Worm (Caenorhabditis elegans) whole organism, L4 larva: ENCODE measurements around the gene F54E7.6.

ENCODE experiments used
- D1046.2 ChIP-seq: fragments of 200-800 bp; sonication (Bioruptor generic); IDR thresholded peaks from 2 replicates; pipeline ENCODE4 v1.3.6; 2022; ENCODE audit warnings: missing genetic modification characterization, missing compliant biosample characterization
- F10B5.3 ChIP-seq: sonication (generic microtip); optimal IDR thresholded peaks from 2 replicates; lab custom pipeline; 2016; ENCODE audit warnings: mild to moderate bottlenecking, missing genetic modification characterization, missing compliant biosample characterization
- F26F4.8 ChIP-seq: fragments of 200-800 bp; sonication (Bioruptor generic); conservative IDR thresholded peaks from 2 replicates; pipeline ENCODE4 v1.3.6; 2022; ENCODE audit warnings: missing genetic modification characterization, missing compliant biosample characterization
- F49E8.2 ChIP-seq: sonication (generic microtip); optimal IDR thresholded peaks from 2 replicates; lab custom pipeline; 2016; ENCODE audit warnings: missing compliant biosample characterization, mild to moderate bottlenecking, missing genetic modification characterization, borderline replicate concordance
- R02D3.7 ChIP-seq: fragments of 150-350 bp; sonication (generic microtip); optimal IDR thresholded peaks from 3 replicates; lab custom pipeline; 2014; ENCODE audit warnings: missing biosample characterization, missing genetic modification characterization
- T20F7.1 ChIP-seq: fragments of 200-800 bp; sonication (Bioruptor generic); optimal IDR thresholded peaks from 2 replicates; lab custom pipeline; 2018; ENCODE audit warnings: mild to moderate bottlenecking, missing genetic modification characterization, missing compliant biosample characterization
- Y105C5A.15 ChIP-seq: fragments of 200-800 bp; sonication (Bioruptor generic); IDR thresholded peaks from 2 replicates; pipeline ENCODE4 v1.3.6; 2022; ENCODE audit warnings: missing genetic modification characterization, missing compliant biosample characterization
- Y5F2A.4 ChIP-seq: fragments of 200-800 bp; sonication (Bioruptor generic); optimal IDR thresholded peaks from 2 replicates; lab custom pipeline; 2018; ENCODE audit warnings: mild to moderate bottlenecking, missing genetic modification characterization, missing compliant biosample characterization
- Y75B8A.6 ChIP-seq: fragments of 200-800 bp; sonication (Bioruptor generic); IDR thresholded peaks from 2 replicates; pipeline ENCODE4 v1.3.6; 2022; ENCODE audit warnings: missing genetic modification reagents, missing genetic modification characterization, missing compliant biosample characterization
- ZK337.2 ChIP-seq: fragments of 200-800 bp; sonication (Bioruptor generic); IDR thresholded peaks from 2 replicates; pipeline ENCODE4 v1.3.6; 2022; ENCODE audit warnings: missing genetic modification reagents, missing genetic modification characterization, missing compliant biosample characterization
- ZK546.5 ChIP-seq, 2 experiments: sonication (generic microtip); optimal IDR thresholded peaks; 2 replicates each; lab custom pipeline; 2017; ENCODE audit warnings: missing biosample characterization in 2 of 2, missing genetic modification characterization in 2 of 2
- aly-2 ChIP-seq: sonication (generic microtip); optimal IDR thresholded peaks from 2 replicates; lab custom pipeline; 2018; ENCODE audit warnings: missing biosample characterization, missing genetic modification characterization
- ceh-20 ChIP-seq: fragments of 200-800 bp; sonication (Bioruptor generic); IDR thresholded peaks from 2 replicates; pipeline ENCODE4 v1.3.6; 2022; ENCODE audit warnings: missing genetic modification reagents, missing genetic modification characterization, missing compliant biosample characterization
- ceh-62 ChIP-seq: sonication (generic microtip); optimal IDR thresholded peaks from 2 replicates; lab custom pipeline; 2017; ENCODE audit warnings: missing biosample characterization, missing genetic modification characterization
- ceh-82 ChIP-seq: sonication (generic microtip); optimal IDR thresholded peaks from 2 replicates; lab custom pipeline; 2017; ENCODE audit warnings: missing biosample characterization, missing genetic modification characterization
- cey-2 ChIP-seq: sonication (generic microtip); optimal IDR thresholded peaks from 3 replicates; lab custom pipeline; 2017; ENCODE audit warnings: missing genetic modification characterization, mild to moderate bottlenecking, missing compliant biosample characterization, antibody characterized with exemption, borderline replicate concordance; ENCODE audit not compliant: insufficient read depth
- daf-12 ChIP-seq: fragments of 150-350 bp; optimal IDR thresholded peaks from 2 replicates; lab custom pipeline; 2014; ENCODE audit warnings: missing biosample characterization, missing genetic modification reagents, missing genetic modification characterization
- daf-16 ChIP-seq, 3 experiments: sonication (generic microtip); optimal IDR thresholded peaks; 2 replicates each; lab custom pipeline; 2016 to 2017; ENCODE audit warnings: missing genetic modification characterization in 3 of 3, missing genetic modification reagents in 3 of 3, mild to moderate bottlenecking in 2 of 3, missing compliant biosample characterization in 2 of 3, missing biosample characterization in 1 of 3, moderate library complexity in 1 of 3
- dve-1 ChIP-seq: sonication (generic microtip); optimal IDR thresholded peaks from 2 replicates; lab custom pipeline; 2017; ENCODE audit warnings: antibody characterized with exemption, mild to moderate bottlenecking, missing genetic modification characterization, missing compliant biosample characterization; ENCODE audit not compliant: insufficient read depth
- gei-8 ChIP-seq: fragments of 200-800 bp; sonication (Bioruptor generic); optimal IDR thresholded peaks from 2 replicates; lab custom pipeline; 2018; ENCODE audit warnings: mild to moderate bottlenecking, missing genetic modification characterization, missing compliant biosample characterization
- hmg-1.1 ChIP-seq: fragments of 200-800 bp; sonication (Bioruptor generic); IDR thresholded peaks from 2 replicates; pipeline ENCODE4 v1.3.6; 2022; ENCODE audit warnings: missing genetic modification reagents, missing genetic modification characterization, missing compliant biosample characterization
- jun-1 ChIP-seq: fragments of 150-350 bp; optimal IDR thresholded peaks from 2 replicates; lab custom pipeline; 2014; ENCODE audit warnings: missing biosample characterization, missing genetic modification reagents, missing genetic modification characterization
- lin-39 ChIP-seq: fragments of 150-350 bp; optimal IDR thresholded peaks from 2 replicates; lab custom pipeline; 2014; ENCODE audit warnings: missing biosample characterization, missing genetic modification reagents, missing genetic modification characterization
- lsy-2 ChIP-seq, 2 experiments: fragments of 150-350 bp in 1 of 2; sonication (generic microtip) in 1 of 2; optimal IDR thresholded peaks; 2 replicates each; lab custom pipeline; 2014 to 2017; ENCODE audit warnings: missing biosample characterization in 2 of 2, missing genetic modification characterization in 2 of 2
- madf-5 ChIP-seq, 2 experiments: fragments of 200-800 bp; sonication (Bioruptor generic); IDR thresholded peaks; 2 replicates each; pipeline ENCODE4 v1.3.6; 2022; ENCODE audit warnings: missing compliant biosample characterization in 2 of 2, missing genetic modification characterization in 2 of 2
- madf-9 ChIP-seq: fragments of 200-800 bp; sonication (Bioruptor generic); conservative IDR thresholded peaks from 2 replicates; pipeline ENCODE4 v1.3.6; 2022; ENCODE audit warnings: missing genetic modification reagents, missing genetic modification characterization, missing compliant biosample characterization
- mdl-1 ChIP-seq, 2 experiments: fragments of 150-350 bp in 1 of 2; sonication (generic microtip) in 1 of 2; optimal IDR thresholded peaks; 2 replicates each; lab custom pipeline; 2014 to 2017; ENCODE audit warnings: missing biosample characterization in 2 of 2, missing genetic modification characterization in 2 of 2
- mes-2 ChIP-seq: sonication (generic microtip); optimal IDR thresholded peaks from 2 replicates; lab custom pipeline; 2016; ENCODE audit warnings: missing genotype, mild to moderate bottlenecking, missing genetic modification characterization, missing compliant biosample characterization; ENCODE audit not compliant: poor library complexity, severe bottlenecking
- nhr-102 ChIP-seq: sonication (generic microtip); optimal IDR thresholded peaks from 2 replicates; lab custom pipeline; 2016; ENCODE audit warnings: mild to moderate bottlenecking, missing genetic modification characterization, moderate library complexity, missing compliant biosample characterization
- nhr-111 ChIP-seq: fragments of 200-800 bp; sonication (Bioruptor generic); optimal IDR thresholded peaks from 2 replicates; lab custom pipeline; 2018; ENCODE audit warnings: mild to moderate bottlenecking, missing genetic modification characterization, missing compliant biosample characterization
- nhr-237 ChIP-seq: sonication (generic microtip); optimal IDR thresholded peaks from 2 replicates; lab custom pipeline; 2017; ENCODE audit warnings: missing biosample characterization, missing genetic modification characterization
- nhr-28 ChIP-seq: fragments of 150-350 bp; optimal IDR thresholded peaks from 2 replicates; lab custom pipeline; 2014; ENCODE audit warnings: missing biosample characterization, missing genetic modification characterization
- nhr-41 ChIP-seq: fragments of 200-800 bp; sonication (Bioruptor generic); IDR thresholded peaks from 2 replicates; pipeline ENCODE4 v1.3.6; 2022; ENCODE audit warnings: missing genetic modification reagents, missing genetic modification characterization, missing compliant biosample characterization
- nhr-42 ChIP-seq: fragments of 200-800 bp; sonication (Bioruptor generic); IDR thresholded peaks from 2 replicates; pipeline ENCODE4 v1.3.6; 2022; ENCODE audit warnings: missing genetic modification characterization, missing compliant biosample characterization
- nhr-48 ChIP-seq: sonication (generic microtip); optimal IDR thresholded peaks from 2 replicates; lab custom pipeline; 2016; ENCODE audit warnings: mild to moderate bottlenecking, missing genetic modification characterization, missing compliant biosample characterization
- nhr-6 ChIP-seq: fragments of 150-350 bp; optimal IDR thresholded peaks from 2 replicates; lab custom pipeline; 2014; ENCODE audit warnings: missing biosample characterization, missing genetic modification characterization
- nhr-76 ChIP-seq: fragments of 150-350 bp; optimal IDR thresholded peaks from 2 replicates; lab custom pipeline; 2014; ENCODE audit warnings: missing biosample characterization, missing genetic modification characterization
- nhr-77 ChIP-seq: fragments of 150-350 bp; optimal IDR thresholded peaks from 2 replicates; lab custom pipeline; 2014; ENCODE audit warnings: missing biosample characterization, missing genetic modification characterization
- pha-4 ChIP-seq, 2 experiments: fragments of 150-350 bp in 1 of 2; fragments of 200-800 bp in 1 of 2; sonication (Bioruptor generic) in 1 of 2; IDR thresholded peaks in 1 of 2; optimal IDR thresholded peaks in 1 of 2; 2 replicates each; pipeline versions ENCODE4 v1.3.6 to Lab custom; 2014 to 2022; ENCODE audit warnings: missing genetic modification characterization in 2 of 2, missing genetic modification reagents in 2 of 2, missing biosample characterization in 1 of 2, missing compliant biosample characterization in 1 of 2
- php-3 ChIP-seq: fragments of 200-800 bp; sonication (Bioruptor generic); IDR thresholded peaks from 2 replicates; pipeline ENCODE4 v1.3.6; 2022; ENCODE audit warnings: missing genetic modification reagents, missing genetic modification characterization, missing compliant biosample characterization
- set-16 ChIP-seq: fragments of 200-800 bp; sonication (Bioruptor generic); IDR thresholded peaks from 2 replicates; pipeline ENCODE4 v1.3.6; 2022; ENCODE audit warnings: missing genetic modification reagents, missing genetic modification characterization, missing compliant biosample characterization
- snpc-1.2 ChIP-seq: fragments of 200-800 bp; sonication (Bioruptor generic); IDR thresholded peaks from 2 replicates; pipeline ENCODE4 v1.3.6; 2022; ENCODE audit warnings: missing genetic modification reagents, missing genetic modification characterization, missing compliant biosample characterization
- snpc-4 ChIP-seq: fragments of 150-350 bp; optimal IDR thresholded peaks from 2 replicates; lab custom pipeline; 2014; ENCODE audit warnings: missing biosample characterization, missing genetic modification characterization
- tag-97 ChIP-seq: fragments of 200-800 bp; sonication (Bioruptor generic); IDR thresholded peaks from 2 replicates; pipeline ENCODE4 v1.3.6; 2022; ENCODE audit warnings: missing genetic modification characterization, missing compliant biosample characterization
- unc-130 ChIP-seq: sonication (generic microtip); optimal IDR thresholded peaks from 2 replicates; lab custom pipeline; 2016; ENCODE audit warnings: missing genetic modification reagents, missing genetic modification characterization, missing compliant biosample characterization
- unc-39 ChIP-seq: sonication (generic microtip); optimal IDR thresholded peaks from 2 replicates; lab custom pipeline; 2017; ENCODE audit warnings: missing biosample characterization, missing genetic modification characterization
- zag-1 ChIP-seq: fragments of 150-350 bp; optimal IDR thresholded peaks from 2 replicates; lab custom pipeline; 2014; ENCODE audit warnings: missing biosample characterization, missing genetic modification characterization
- zfp-2 ChIP-seq: sonication (generic microtip); optimal IDR thresholded peaks from 2 replicates; lab custom pipeline; 2016; ENCODE audit warnings: mild to moderate bottlenecking, missing genetic modification characterization, missing compliant biosample characterization
- zip-2 ChIP-seq: fragments of 150-350 bp; optimal IDR thresholded peaks from 2 replicates; lab custom pipeline; 2014; ENCODE audit warnings: missing biosample characterization, missing genetic modification characterization
- ztf-11 ChIP-seq: fragments of 150-350 bp; optimal IDR thresholded peaks from 2 replicates; lab custom pipeline; 2014; ENCODE audit warnings: missing biosample characterization, missing genetic modification characterization

The F54E7.6 gene

DNA sequence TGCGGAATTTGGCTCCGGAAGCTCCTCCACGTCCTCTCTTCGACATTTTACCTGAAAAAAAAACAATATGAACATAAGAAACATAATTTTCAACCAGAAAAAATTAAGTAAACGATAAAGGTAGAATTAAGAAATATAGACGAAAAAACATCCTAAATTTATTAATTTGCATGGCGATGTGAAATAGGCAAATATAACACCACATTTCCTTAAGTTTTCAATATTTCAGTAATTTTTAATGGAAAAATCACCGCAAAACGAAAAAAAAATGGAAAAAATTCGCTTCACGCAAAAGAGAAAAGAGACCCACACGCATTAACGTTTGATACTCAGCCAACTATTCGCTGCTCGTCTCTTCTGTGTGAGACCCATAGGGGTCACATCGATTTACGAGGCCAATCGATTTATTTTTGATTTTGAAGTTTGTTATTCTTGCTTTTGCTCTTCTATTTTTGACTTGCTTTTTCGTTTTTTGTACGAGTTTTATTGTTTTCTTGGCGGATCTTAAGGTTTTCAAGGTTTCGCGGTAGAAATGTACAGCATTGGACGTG is 45.3 kb upstream of the F54E7.6 start, which contains the start of gene rpl-23 (continued):
- TF ChIP-seq ZK546.5 (tag; optimal IDR thresholded peaks at IDR 0.05; lab: Kevin White, UChicago) (peak in 1 of 2 experiments; percentile 58), nhr-41 (GFP tag; lab: Robert Waterston, UW) (no peak), nhr-111 (GFP tag; lab: Kevin White, UChicago) (no peak), set-16 (GFP tag; lab: Robert Waterston, UW) (no peak), snpc-4 (no peak), daf-12 (tag; lab: Kevin White, UChicago) (no peak), F10B5.3 (no peak), nhr-76 (tag; lab: Kevin White, UChicago) (no peak), daf-16 (GFP tag; optimal IDR thresholded peaks at IDR 0.05; lab: Kevin White, UChicago) (peak in 1 of 2 experiments; percentile 38), daf-16 (tag; optimal IDR thresholded peaks at IDR 0.05; lab: Kevin White, UChicago) (peak; percentile 72), zfp-2 (tag; lab: Kevin White, UChicago) (peak; percentile 70), cey-2 (tag; lab: Kevin White, UChicago) (no peak), Y105C5A.15 (GFP tag; lab: Robert Waterston, UW) (no peak), F49E8.2 (tag; lab: Kevin White, UChicago) (no peak), hmg-1.1 (peak; percentile 77), aly-2 (tag; lab: Kevin White, UChicago) (no peak), Y75B8A.6 (no peak), unc-39 (no peak), D1046.2 (GFP tag; lab: Robert Waterston, UW) (no peak), ceh-20 (peak; percentile 52; the same call in 1 of the 2 replicates), Y5F2A.4 (GFP tag; lab: Kevin White, UChicago) (no peak), lin-39 (no peak), ceh-62 (tag; lab: Kevin White, UChicago) (no peak), tag-97 (no peak), pha-4 (GFP tag; IDR thresholded peaks at IDR 0.05; lab: Robert Waterston, UW) (peak; percentile 64; the same call in 1 of the 2 replicates), pha-4 (tag; optimal IDR thresholded peaks at IDR 0.05; lab: Kevin White, UChicago) (peak; percentile 98), nhr-6 (tag; lab: Kevin White, UChicago) (peak; percentile 73), snpc-1.2 (GFP tag; lab: Robert Waterston, UW) (no peak), nhr-42 (GFP tag; lab: Robert Waterston, UW) (no peak), ZK337.2 (GFP tag; lab: Robert Waterston, UW) (0 out of 2 replicates have a peak, but pooled peaks have one; percentile 23), dve-1 (tag; lab: Kevin White, UChicago) (peak; percentile 94), php-3 (GFP tag; lab: Robert Waterston, UW) (no peak), madf-5 (GFP tag; IDR thresholded peaks at IDR 0.05; lab: Robert Waterston, UW) (no peak), nhr-237 (tag; lab: Kevin White, UChicago) (no peak), nhr-28 (tag; lab: Kevin White, UChicago) (peak; percentile 83), ceh-82 (no peak), T20F7.1 (GFP tag; lab: Kevin White, UChicago) (peak; percentile 85), ztf-11 (no peak), nhr-77 (tag; lab: Kevin White, UChicago) (peak; percentile 96), F26F4.8 (GFP tag; lab: Robert Waterston, UW) (no peak), nhr-48 (tag; lab: Kevin White, UChicago) (peak; percentile 13), zag-1 (no peak), lsy-2 (tag; optimal IDR thresholded peaks at IDR 0.05; lab: Kevin White, UChicago) (peak; percentile 83 to 96), nhr-102 (tag; lab: Kevin White, UChicago) (peak; percentile 52), mdl-1 (tag; optimal IDR thresholded peaks at IDR 0.05; lab: Kevin White, UChicago) (peak in 1 of 2 experiments; percentile 71), R02D3.7 (tag; lab: Kevin White, UChicago) (peak; percentile 96), madf-9 (GFP tag; lab: Robert Waterston, UW) (no peak; the same call in 1 of the 2 replicates), gei-8 (GFP tag; lab: Kevin White, UChicago) (no peak), jun-1 (peak; percentile 27), mes-2 (tag; lab: Kevin White, UChicago) (peak; percentile 92), zip-2 (tag; lab: Kevin White, UChicago) (peak; percentile 29), unc-130 (GFP tag; lab: Kevin White, UChicago) (peak; percentile 56)
